Worm (Caenorhabditis elegans) whole organism, late embryonic: ENCODE measurements around the gene ZK742.3.

Experiments used
- C08G9.2 ChIP-seq: sonication (generic microtip); optimal IDR thresholded peaks from 2 replicates; lab custom pipeline; 2016; ENCODE audit warnings: mild to moderate bottlenecking, missing genetic modification characterization, moderate library complexity, missing compliant biosample characterization
- C38D4.7 ChIP-seq: fragments of 200-800 bp; sonication (Bioruptor generic); optimal IDR thresholded peaks from 2 replicates; lab custom pipeline; 2018; ENCODE audit warnings: mild to moderate bottlenecking, missing genetic modification characterization, moderate library complexity, missing compliant biosample characterization
- T23F11.4 ChIP-seq: fragments of 200-800 bp; sonication (Bioruptor generic); optimal IDR thresholded peaks from 2 replicates; lab custom pipeline; 2018; ENCODE audit warnings: mild to moderate bottlenecking, missing genetic modification characterization, missing compliant biosample characterization
- Y22D7AL.16 ChIP-seq: sonication (generic microtip); optimal IDR thresholded peaks from 2 replicates; lab custom pipeline; 2016; ENCODE audit warnings: missing genetic modification characterization, missing compliant biosample characterization
- ama-1 ChIP-seq: fragments of 150-350 bp; optimal IDR thresholded peaks from 2 replicates; lab custom pipeline; 2014
- ceh-18 ChIP-seq: sonication (generic microtip); optimal IDR thresholded peaks from 2 replicates; lab custom pipeline; 2016; ENCODE audit warnings: missing genetic modification characterization, missing compliant biosample characterization
- ceh-2 ChIP-seq: sonication (generic microtip); optimal IDR thresholded peaks from 2 replicates; lab custom pipeline; 2016; ENCODE audit warnings: missing genotype, missing genetic modification characterization, missing compliant biosample characterization
- ceh-22 ChIP-seq: sonication (generic microtip); optimal IDR thresholded peaks from 2 replicates; lab custom pipeline; 2017; ENCODE audit warnings: missing biosample characterization, missing genetic modification characterization
- ceh-30 ChIP-seq: fragments of 150-350 bp; optimal IDR thresholded peaks from 2 replicates; lab custom pipeline; 2014; ENCODE audit warnings: missing biosample characterization, missing genetic modification characterization
- ceh-31 ChIP-seq: sonication (generic microtip); optimal IDR thresholded peaks from 2 replicates; lab custom pipeline; 2016; ENCODE audit warnings: missing genetic modification characterization, missing compliant biosample characterization
- ceh-34 ChIP-seq: sonication (generic microtip); optimal IDR thresholded peaks from 2 replicates; lab custom pipeline; 2016; ENCODE audit warnings: mild to moderate bottlenecking, missing genetic modification characterization, missing compliant biosample characterization
- ceh-45 ChIP-seq: fragments of 200-800 bp; sonication (Bioruptor generic); IDR thresholded peaks from 2 replicates; pipeline ENCODE4 v1.3.6; 2022; ENCODE audit warnings: missing genetic modification reagents, missing genetic modification characterization, missing compliant biosample characterization
- ceh-6 ChIP-seq: fragments of 200-800 bp; sonication (Bioruptor generic); optimal IDR thresholded peaks from 2 replicates; lab custom pipeline; 2018; ENCODE audit warnings: mild to moderate bottlenecking, missing genetic modification characterization, missing compliant biosample characterization
- che-1 ChIP-seq: sonication (generic microtip); optimal IDR thresholded peaks from 2 replicates; lab custom pipeline; 2016; ENCODE audit warnings: mild to moderate bottlenecking, missing genetic modification characterization, missing compliant biosample characterization
- dve-1 ChIP-seq: sonication (generic microtip); optimal IDR thresholded peaks from 2 replicates; lab custom pipeline; 2017; ENCODE audit warnings: antibody characterized with exemption, mild to moderate bottlenecking, missing genetic modification characterization, missing compliant biosample characterization
- elt-4 ChIP-seq: sonication (generic microtip); optimal IDR thresholded peaks from 2 replicates; lab custom pipeline; 2016; ENCODE audit warnings: missing genetic modification characterization, missing compliant biosample characterization
- ets-4 ChIP-seq: sonication (generic microtip); optimal IDR thresholded peaks from 2 replicates; lab custom pipeline; 2016; ENCODE audit warnings: missing genetic modification characterization, missing compliant biosample characterization
- eyg-1 ChIP-seq: sonication (generic microtip); optimal IDR thresholded peaks from 2 replicates; lab custom pipeline; 2016; ENCODE audit warnings: missing genotype, missing genetic modification characterization, missing compliant biosample characterization
- fax-1 ChIP-seq: sonication (generic microtip); optimal IDR thresholded peaks from 2 replicates; lab custom pipeline; 2016; ENCODE audit warnings: missing genotype, missing genetic modification characterization, missing compliant biosample characterization
- hlh-30 ChIP-seq: sonication (generic microtip); optimal IDR thresholded peaks from 2 replicates; lab custom pipeline; 2017; ENCODE audit warnings: antibody characterized with exemption, missing genetic modification characterization, missing compliant biosample characterization; ENCODE audit not compliant: insufficient read depth
- hlh-6 ChIP-seq: sonication (generic microtip); optimal IDR thresholded peaks from 2 replicates; lab custom pipeline; 2016; ENCODE audit warnings: missing genotype, missing genetic modification characterization, missing compliant biosample characterization
- hlh-8 ChIP-seq: sonication (generic microtip); optimal IDR thresholded peaks from 2 replicates; lab custom pipeline; 2016; ENCODE audit warnings: missing genotype, missing genetic modification characterization, missing compliant biosample characterization
- lin-11 ChIP-seq: fragments of 200-800 bp; sonication (Bioruptor generic); optimal IDR thresholded peaks from 2 replicates; lab custom pipeline; 2018; ENCODE audit warnings: mild to moderate bottlenecking, missing genetic modification characterization, missing compliant biosample characterization
- mec-3 ChIP-seq: sonication (generic microtip); optimal IDR thresholded peaks from 2 replicates; lab custom pipeline; 2016; ENCODE audit warnings: borderline replicate concordance, missing genetic modification characterization, missing compliant biosample characterization
- nfya-1 ChIP-seq: sonication (generic microtip); optimal IDR thresholded peaks from 2 replicates; lab custom pipeline; 2017; ENCODE audit warnings: missing genetic modification characterization, mild to moderate bottlenecking, missing compliant biosample characterization, antibody characterized with exemption, moderate library complexity
- nhr-11 ChIP-seq: fragments of 150-350 bp; optimal IDR thresholded peaks from 2 replicates; lab custom pipeline; 2014; ENCODE audit warnings: missing biosample characterization, missing genetic modification characterization
- nhr-232 ChIP-seq: sonication (generic microtip); optimal IDR thresholded peaks from 2 replicates; lab custom pipeline; 2016; ENCODE audit warnings: missing genetic modification characterization, missing compliant biosample characterization
- npax-4 ChIP-seq: sonication (generic microtip); optimal IDR thresholded peaks from 2 replicates; lab custom pipeline; 2016; ENCODE audit warnings: missing genetic modification characterization, missing compliant biosample characterization
- pax-1 ChIP-seq: fragments of 150-350 bp; optimal IDR thresholded peaks from 2 replicates; lab custom pipeline; 2014; ENCODE audit warnings: missing biosample characterization, missing genetic modification characterization
- pha-4 ChIP-seq: fragments of 150-350 bp; optimal IDR thresholded peaks from 2 replicates; lab custom pipeline; 2018; ENCODE audit warnings: missing biosample characterization, missing genetic modification reagents, missing genetic modification characterization
- pqm-1 ChIP-seq: sonication (generic microtip); optimal IDR thresholded peaks from 2 replicates; lab custom pipeline; 2016; ENCODE audit warnings: missing genetic modification characterization, missing compliant biosample characterization
- pros-1 ChIP-seq: fragments of 150-350 bp; optimal IDR thresholded peaks from 2 replicates; lab custom pipeline; 2014; ENCODE audit warnings: missing biosample characterization, missing genetic modification reagents, missing genetic modification characterization
- rnt-1 ChIP-seq: sonication (generic microtip); optimal IDR thresholded peaks from 2 replicates; lab custom pipeline; 2016; ENCODE audit warnings: missing genetic modification characterization, missing compliant biosample characterization
- sdc-2 ChIP-seq: sonication (generic microtip); optimal IDR thresholded peaks from 2 replicates; lab custom pipeline; 2016; ENCODE audit warnings: missing genotype, missing genetic modification characterization, missing compliant biosample characterization
- sox-4 ChIP-seq: sonication (generic microtip); optimal IDR thresholded peaks from 2 replicates; lab custom pipeline; 2017; ENCODE audit warnings: mild to moderate bottlenecking, missing genetic modification characterization, inconsistent platforms, missing compliant biosample characterization
- syd-9 ChIP-seq: sonication (generic microtip); optimal IDR thresholded peaks from 2 replicates; lab custom pipeline; 2016; ENCODE audit warnings: mild to moderate bottlenecking, missing genetic modification characterization, moderate library complexity, missing compliant biosample characterization
- tbx-2 ChIP-seq: sonication (generic microtip); optimal IDR thresholded peaks from 2 replicates; lab custom pipeline; 2016; ENCODE audit warnings: missing genetic modification characterization, missing compliant biosample characterization
- tbx-7 ChIP-seq: sonication (generic microtip); optimal IDR thresholded peaks from 2 replicates; lab custom pipeline; 2016; ENCODE audit warnings: missing genotype, missing genetic modification characterization, missing compliant biosample characterization
- ttx-3 ChIP-seq: sonication (generic microtip); optimal IDR thresholded peaks from 2 replicates; lab custom pipeline; 2016; ENCODE audit warnings: missing genetic modification reagents, missing genetic modification characterization, missing compliant biosample characterization
- unc-3 ChIP-seq, 2 experiments: fragments of 200-800 bp in 1 of 2; sonication (Bioruptor generic) in 1 of 2; sonication (generic microtip) in 1 of 2; conservative IDR thresholded peaks in 1 of 2; optimal IDR thresholded peaks in 1 of 2; 2 replicates each; pipeline versions ENCODE4 v1.3.6 to Lab custom; 2016 to 2022; ENCODE audit warnings: missing compliant biosample characterization in 2 of 2, missing genetic modification characterization in 2 of 2, missing genetic modification reagents in 1 of 2
- unc-55 ChIP-seq: sonication (generic microtip); optimal IDR thresholded peaks from 2 replicates; lab custom pipeline; 2017; ENCODE audit warnings: missing biosample characterization, missing genetic modification reagents, missing genetic modification characterization
- zip-5 ChIP-seq: sonication (generic microtip); optimal IDR thresholded peaks from 2 replicates; lab custom pipeline; 2016; ENCODE audit warnings: missing genetic modification characterization, missing compliant biosample characterization
- ztf-16 ChIP-seq: sonication (generic microtip); optimal IDR thresholded peaks from 2 replicates; lab custom pipeline; 2017; ENCODE audit warnings: missing genetic modification characterization, missing compliant biosample characterization

The ZK742.3 gene

DNA sequence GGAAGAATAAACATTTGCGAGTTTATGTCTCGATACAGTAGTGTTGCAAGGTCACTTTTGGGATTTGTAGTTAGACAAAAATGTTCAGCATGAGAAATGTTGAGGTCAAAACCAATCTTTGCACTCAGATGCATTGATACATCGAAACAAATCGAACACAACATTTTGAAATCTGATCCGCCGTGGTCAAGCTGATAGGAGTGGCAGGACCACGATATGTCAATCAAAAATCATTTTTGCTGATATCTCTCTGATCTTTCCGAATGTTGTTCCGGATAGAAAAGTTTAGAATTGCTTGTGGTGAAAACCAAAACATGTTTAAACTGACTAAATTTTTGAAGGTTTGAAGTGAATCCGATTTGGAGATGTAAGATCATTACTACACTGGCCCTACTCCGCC is 16.1 kb upstream of the ZK742.3 start:
- TF ChIP-seq C08G9.2 (tag; lab: Kevin White, UChicago): no peak
- peak; percentile 58 for TF ChIP-seq unc-55 (GFP tag; lab: Kevin White, UChicago)
- TF ChIP-seq, all 69 proteins: peak for 1

DNA sequence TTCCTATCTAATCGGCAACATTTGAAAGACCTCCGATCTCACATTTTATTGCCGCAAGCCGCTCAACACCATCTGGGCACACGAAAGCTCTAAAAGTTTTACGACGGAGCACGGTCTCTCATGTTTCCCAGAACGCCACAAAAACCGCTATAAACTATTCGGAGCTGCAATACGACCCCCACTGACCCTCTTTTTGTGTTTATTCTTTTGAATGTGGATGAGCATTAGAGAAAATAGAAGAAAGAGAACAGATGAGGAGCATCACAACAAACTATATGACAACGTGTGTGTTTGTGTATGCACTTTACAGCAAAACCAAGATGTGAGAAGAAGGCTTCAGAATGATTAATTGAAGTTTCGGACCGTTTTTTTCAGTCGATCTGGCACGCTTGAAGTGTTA is 14.4 kb upstream of the ZK742.3 start:
- TF ChIP-seq hlh-8 (tag; lab: Kevin White, UChicago): peak; percentile 58
- no peak for TF ChIP-seq ceh-22 (tag; lab: Kevin White, UChicago)
- TF ChIP-seq unc-55 (GFP tag; lab: Kevin White, UChicago): peak; percentile 10
- TF ChIP-seq pqm-1 (tag; lab: Kevin White, UChicago): no peak
- TF ChIP-seq nhr-232 (tag; lab: Kevin White, UChicago): no peak
- TF ChIP-seq sox-4 (tag; lab: Kevin White, UChicago): no peak

DNA sequence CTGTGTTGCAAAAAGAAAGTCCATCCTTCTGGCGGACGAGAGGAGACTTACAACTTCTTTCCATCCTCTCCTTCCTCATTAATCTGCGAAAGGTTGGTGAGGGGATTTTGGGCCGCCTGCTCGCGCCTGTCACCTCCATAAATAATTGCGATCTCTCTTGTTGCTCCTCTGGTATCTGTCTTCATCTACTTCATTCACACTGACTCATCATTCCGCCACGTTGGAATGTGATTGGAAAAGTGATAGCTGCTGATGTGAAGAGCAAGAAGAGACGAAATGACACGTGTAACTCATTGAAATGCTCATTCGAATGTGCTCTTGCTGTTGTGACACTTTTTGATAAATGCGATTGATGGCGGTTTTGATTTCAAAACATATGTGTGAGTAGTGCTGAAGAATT is 12.9 kb upstream of the ZK742.3 start:
- no peak for TF ChIP-seq sdc-2
- TF ChIP-seq Y22D7AL.16 (tag; lab: Kevin White, UChicago): no peak
- no peak for TF ChIP-seq eyg-1 (tag; lab: Kevin White, UChicago)
- no peak for TF ChIP-seq hlh-8 (tag; lab: Kevin White, UChicago)
- no peak for TF ChIP-seq ceh-6 (GFP tag; lab: Kevin White, UChicago)
- no peak for TF ChIP-seq hlh-30 (tag; lab: Kevin White, UChicago)
- TF ChIP-seq T23F11.4 (GFP tag; lab: Kevin White, UChicago): no peak
- TF ChIP-seq pros-1 (tag; lab: Kevin White, UChicago): no peak
- no peak for TF ChIP-seq ets-4 (tag; lab: Kevin White, UChicago)
- TF ChIP-seq nhr-11 (tag; lab: Kevin White, UChicago): no peak
- TF ChIP-seq fax-1 (tag; lab: Kevin White, UChicago): no peak
- TF ChIP-seq nfya-1 (tag; lab: Kevin White, UChicago): peak; percentile 16
- peak; percentile 98 for TF ChIP-seq unc-55 (GFP tag; lab: Kevin White, UChicago)
- no peak for TF ChIP-seq unc-3 (GFP tag; conservative IDR thresholded peaks at IDR 0.05; lab: Robert Waterston, UW)
- no peak for TF ChIP-seq unc-3 (tag; optimal IDR thresholded peaks at IDR 0.05; lab: Kevin White, UChicago)
- TF ChIP-seq mec-3: no peak
- no peak for TF ChIP-seq ceh-31 (tag; lab: Kevin White, UChicago)
- no peak for TF ChIP-seq pqm-1 (tag; lab: Kevin White, UChicago)
- no peak for TF ChIP-seq ztf-16 (tag; lab: Kevin White, UChicago)
- TF ChIP-seq ama-1 (lab: Kevin White, UChicago): no peak
- no peak for TF ChIP-seq ceh-2 (tag; lab: Kevin White, UChicago)
- no peak for TF ChIP-seq ttx-3
- no peak for TF ChIP-seq C08G9.2 (tag; lab: Kevin White, UChicago)
- no peak for TF ChIP-seq lin-11 (tag; lab: Kevin White, UChicago)
- no peak for TF ChIP-seq tbx-7
- TF ChIP-seq ceh-34 (tag; lab: Kevin White, UChicago): no peak
- TF ChIP-seq ceh-18 (tag; lab: Kevin White, UChicago): peak; percentile 77
- TF ChIP-seq zip-5 (tag; lab: Kevin White, UChicago): no peak
- TF ChIP-seq dve-1 (tag; lab: Kevin White, UChicago): no peak
- TF ChIP-seq pax-1: no peak
- peak; percentile 95 for TF ChIP-seq rnt-1 (tag; lab: Kevin White, UChicago)
- TF ChIP-seq npax-4 (tag; lab: Kevin White, UChicago): no peak
- no peak for TF ChIP-seq syd-9 (tag; lab: Kevin White, UChicago)
- TF ChIP-seq tbx-2: peak; percentile 23
- no peak for TF ChIP-seq che-1 (tag; lab: Kevin White, UChicago)
- TF ChIP-seq hlh-6: peak; percentile 40
- no peak for TF ChIP-seq elt-4
- TF ChIP-seq sox-4 (tag; lab: Kevin White, UChicago): no peak
- no peak for TF ChIP-seq ceh-45 (GFP tag; lab: Robert Waterston, UW)
- no peak for TF ChIP-seq pha-4 (tag; lab: Kevin White, UChicago)
- TF ChIP-seq C38D4.7 (GFP tag; lab: Kevin White, UChicago): no peak
- TF ChIP-seq nhr-232 (tag; lab: Kevin White, UChicago): no peak
- TF ChIP-seq ceh-30: no peak
